Worm (Caenorhabditis elegans) whole organism, L4/young adult: Measurements from ENCODE around the gene K09H11.4.

ENCODE experiments used
- W03F9.2 ChIP-seq: fragments of 150-350 bp; optimal IDR thresholded peaks from 2 replicates; lab custom pipeline; 2014; ENCODE audit warnings: missing biosample characterization, missing genetic modification characterization
- dao-5 ChIP-seq: sonication (generic microtip); optimal IDR thresholded peaks from 2 replicates; lab custom pipeline; 2016; ENCODE audit warnings: missing genotype, missing genetic modification characterization, moderate library complexity, missing compliant biosample characterization
- him-1 ChIP-seq: sonication (generic microtip); optimal IDR thresholded peaks from 2 replicates; lab custom pipeline; 2016; ENCODE audit warnings: missing genotype, missing genetic modification reagents, missing genetic modification characterization, missing compliant biosample characterization

The K09H11.4 gene

DNA sequence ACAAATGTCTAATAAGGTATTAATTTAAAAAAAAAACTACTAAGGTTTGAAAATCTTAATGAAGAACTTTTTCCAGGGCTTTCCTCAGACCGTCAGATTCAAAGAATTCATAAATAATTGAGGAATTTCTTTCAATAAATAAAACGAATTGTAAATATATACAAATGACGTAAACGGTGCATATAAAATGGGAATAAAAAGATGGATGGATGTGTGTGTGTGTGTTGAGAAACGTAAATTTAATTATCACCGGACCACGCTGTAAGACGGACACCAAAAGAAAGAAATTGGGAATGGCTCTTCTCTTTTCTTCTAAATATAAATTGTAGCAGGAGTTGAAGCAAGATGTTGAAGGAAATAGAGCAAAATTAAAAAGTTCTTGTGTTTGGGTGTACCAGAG is 19.9 kb upstream of the K09H11.4 start:
- no peak for TF ChIP-seq him-1
- no peak for TF ChIP-seq dao-5 (tag; lab: Kevin White, UChicago)
- TF ChIP-seq W03F9.2 (tag; lab: Kevin White, UChicago) = no peak

- TF ChIP-seq W03F9.2 (tag; lab: Kevin White, UChicago) (no peak), dao-5 (tag; lab: Kevin White, UChicago) (no peak), him-1 (no peak)
Measured at ce11 chrV:5741237-5741636, 14.9 kb upstream of the K09H11.4 start.

ce11 chrV:5739438-5739837 is 13.1 kb upstream of the K09H11.4 start:
- TF ChIP-seq him-1 (no peak), W03F9.2 (tag; lab: Kevin White, UChicago) (no peak), dao-5 (tag; lab: Kevin White, UChicago) (no peak)

- TF ChIP-seq dao-5 (tag; lab: Kevin White, UChicago) = no peak
- TF ChIP-seq W03F9.2 (tag; lab: Kevin White, UChicago) = no peak
- TF ChIP-seq him-1 = no peak
Measured at ce11 chrV:5736068-5736467, 9.7 kb upstream of the K09H11.4 start, which contains the start of gene K09H11.6. K09H11.6 (minus strand) TSS chrV:5736168.

ce11 chrV:5730783-5731182 is 4.4 kb upstream of the K09H11.4 start, which contains the start of gene K09H11.15:
K09H11.15 (minus strand) TSS chrV:5730883.
- no peak for TF ChIP-seq him-1

DNA sequence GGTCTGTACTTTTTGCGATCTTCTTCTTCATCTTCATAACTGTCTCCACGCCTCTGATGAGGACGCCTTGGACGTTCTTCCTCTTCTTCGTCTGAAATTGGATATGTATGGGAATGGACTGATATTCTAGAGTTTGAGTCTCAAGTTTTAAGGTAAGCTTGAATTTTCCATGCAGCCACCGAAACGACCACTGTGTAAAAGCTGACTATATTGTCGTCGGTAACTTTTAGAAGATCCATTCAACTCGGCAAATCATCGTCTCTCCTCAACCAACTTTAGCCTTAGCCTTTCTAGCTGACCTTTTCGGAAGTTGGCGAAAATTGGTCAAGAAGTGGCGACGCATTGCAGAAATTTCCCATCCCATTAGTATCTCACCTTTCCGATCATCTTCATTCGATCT is 2.0 kb downstream of the K09H11.4 start:
- TF ChIP-seq dao-5 (tag; lab: Kevin White, UChicago) (no peak), W03F9.2 (tag; lab: Kevin White, UChicago) (no peak), him-1 (no peak)

ce11 chrV:5722093-5722492 is 4.3 kb downstream of the K09H11.4 start:
- no peak for TF ChIP-seq W03F9.2 (tag; lab: Kevin White, UChicago)
- no peak for TF ChIP-seq dao-5 (tag; lab: Kevin White, UChicago)
- no peak for TF ChIP-seq him-1

- peak; percentile 66 for TF ChIP-seq W03F9.2 (tag; lab: Kevin White, UChicago)
- TF ChIP-seq him-1 = no peak
- no peak for TF ChIP-seq dao-5 (tag; lab: Kevin White, UChicago)
Measured at ce11 chrV:5717237-5717935, 9.0 kb downstream of the K09H11.4 start, which contains the start of gene rga-3. rga-3 (plus strand) TSS chrV:5717885.

ce11 chrV:5716508-5716907 is 9.9 kb downstream of the K09H11.4 start, which contains the start of gene K09H11.9:
K09H11.9 (minus strand) TSS chrV:5716608.
- no peak for TF ChIP-seq W03F9.2 (tag; lab: Kevin White, UChicago)
- no peak for TF ChIP-seq dao-5 (tag; lab: Kevin White, UChicago)
- TF ChIP-seq him-1 = no peak

DNA sequence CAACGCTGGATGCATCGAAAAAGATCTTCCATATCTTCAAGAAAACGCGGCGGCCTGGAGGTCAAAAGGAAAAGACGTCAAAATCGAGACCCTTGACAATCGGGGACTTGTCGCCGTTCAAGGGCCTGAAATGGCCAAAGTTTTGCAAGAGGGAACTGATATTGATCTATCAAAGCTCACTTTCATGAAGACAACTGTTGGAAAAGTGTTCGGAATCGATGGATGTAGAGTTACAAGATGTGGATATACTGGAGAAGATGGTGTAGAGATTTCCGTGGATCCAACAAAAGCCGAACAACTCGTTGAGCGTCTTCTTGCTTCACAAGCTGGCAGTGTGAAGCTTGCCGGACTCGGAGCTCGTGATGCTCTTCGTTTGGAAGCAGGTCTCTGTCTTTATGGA is 12.9 kb downstream of the K09H11.4 start:
- TF ChIP-seq W03F9.2 (tag; lab: Kevin White, UChicago) = no peak
- TF ChIP-seq dao-5 (tag; lab: Kevin White, UChicago) = no peak
- no peak for TF ChIP-seq him-1

DNA sequence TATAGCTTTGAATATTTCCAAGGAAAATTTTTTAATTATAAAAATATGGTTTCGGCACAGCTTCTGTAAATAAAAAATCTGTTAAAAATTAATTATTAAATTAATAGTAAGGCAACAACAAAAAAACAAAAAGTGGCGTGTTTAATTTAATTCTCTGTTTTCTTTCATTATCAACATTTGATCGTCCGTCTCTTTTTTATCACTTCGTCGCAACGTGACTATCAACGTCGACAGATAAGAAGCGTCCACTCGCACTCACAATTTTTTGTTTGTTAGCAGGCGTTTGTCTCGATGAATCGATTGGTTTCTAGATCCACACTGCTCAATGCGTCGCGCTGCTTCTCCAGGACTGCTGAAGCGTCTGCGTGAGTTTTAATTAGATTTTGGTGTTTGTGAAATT is 13.7 kb downstream of the K09H11.4 start, which contains the start of gene gcst-1:
Gene gcst-1, plus strand, starts transcription at position 277 of the 400 bp plus-strand sequence.
- TF ChIP-seq W03F9.2 (tag; lab: Kevin White, UChicago) = no peak

ce11 chrV:5712189-5712588 is 14.2 kb downstream of the K09H11.4 start:
- TF ChIP-seq him-1 = no peak

DNA sequence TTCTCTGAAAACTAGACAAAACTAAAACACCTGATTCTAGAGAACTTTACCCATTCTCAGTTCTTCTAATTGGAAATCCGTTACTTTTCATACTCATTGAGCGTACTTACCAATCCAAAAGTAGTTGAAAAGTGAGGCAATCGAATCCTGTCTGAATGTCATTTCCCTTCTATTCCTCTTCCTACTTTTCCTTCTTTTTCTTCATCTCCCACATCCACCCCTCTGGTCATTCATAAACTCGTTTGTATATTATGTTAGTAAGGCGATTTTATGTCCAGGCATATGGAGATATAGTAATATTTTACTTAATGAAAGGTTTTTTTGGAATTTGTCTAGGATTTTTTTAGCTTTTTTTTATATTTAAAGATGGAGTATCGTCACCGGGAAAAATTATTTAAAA is 18.0 kb downstream of the K09H11.4 start:
- TF ChIP-seq W03F9.2 (tag; lab: Kevin White, UChicago) (no peak), dao-5 (tag; lab: Kevin White, UChicago) (no peak), him-1 (no peak)

DNA sequence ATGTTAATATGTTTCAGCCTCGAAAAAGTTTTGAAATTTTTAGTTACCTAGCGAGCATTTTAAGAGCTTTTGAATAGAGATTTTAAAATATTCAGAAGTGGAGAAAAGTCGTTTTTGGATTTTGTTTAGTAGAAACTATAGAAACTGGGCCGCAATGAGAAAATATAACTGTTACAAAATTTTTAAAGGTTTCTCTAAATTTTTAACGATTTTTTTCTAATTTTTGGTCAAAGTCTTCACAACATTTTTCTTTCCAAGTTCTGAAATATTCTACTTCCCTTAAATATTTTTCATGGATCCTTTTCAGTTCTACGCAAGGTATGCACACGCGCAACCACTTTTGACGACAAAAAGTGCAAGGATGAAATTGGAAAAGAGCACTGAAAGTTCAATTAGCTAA is 20.9 kb downstream of the K09H11.4 start, which contains the start of gene peli-1:
Gene peli-1, plus strand, starts transcription at position 301 of the 400 bp plus-strand sequence.
- TF ChIP-seq W03F9.2 (tag; lab: Kevin White, UChicago) = no peak
- TF ChIP-seq him-1 = no peak
- no peak for TF ChIP-seq dao-5 (tag; lab: Kevin White, UChicago)

ce11 chrV:5704467-5704866 is 21.9 kb downstream of the K09H11.4 start:
- TF ChIP-seq him-1 (no peak), dao-5 (tag; lab: Kevin White, UChicago) (no peak), W03F9.2 (tag; lab: Kevin White, UChicago) (no peak)
